Fruit fly (Drosophila melanogaster): ENCODE data around the gene CG15525.

Gene CG15525

dm6 chr3R:29997607-29998236, at the start of gene CG15525, which contains the start of gene CG11504 (continued):
- TF ChIP-seq B-H2 (GFP tag; optimal IDR thresholded peaks at IDR 0.05) (no peak), sisA (GFP tag; IDR thresholded peaks at IDR 0.05) (peak; percentile 80), inv (GFP tag; IDR thresholded peaks at IDR 0.05; ENCODE audit: partially characterized antibody) (peak; percentile 87), tx (GFP tag; optimal IDR thresholded peaks at IDR 0.05) (peak; percentile 56), CG30431 (GFP tag; optimal IDR thresholded peaks at IDR 0.05) (no peak), CG10431 (GFP tag; optimal IDR thresholded peaks at IDR 0.05) (no peak), ERR (GFP tag; optimal IDR thresholded peaks at IDR 0.05) (peak; percentile 10), CG4730 (GFP tag; IDR thresholded peaks at IDR 0.05) (peak; percentile 24; the same call in 1 of the 2 replicates), CG18764 (GFP tag; optimal IDR thresholded peaks at IDR 0.05) (peak; percentile 19), lmd (GFP tag; IDR thresholded peaks at IDR 0.05) (0 out of 2 replicates have a peak, but pooled peaks have one; percentile 33), ftz-f1 (GFP tag; optimal IDR thresholded peaks at IDR 0.05) (no peak), ato (GFP tag; IDR thresholded peaks at IDR 0.05; ENCODE audit: partially characterized antibody) (peak; percentile 71; the same call in 1 of the 2 replicates), CG34376 (GFP tag; optimal IDR thresholded peaks at IDR 0.05) (no peak), CG8765 (GFP tag; IDR thresholded peaks at IDR 0.05) (no peak), Abd-B (GFP tag; optimal IDR thresholded peaks at IDR 0.05) (peak; percentile 86), wor (GFP tag; IDR thresholded peaks at IDR 0.05) (no peak), CG6813 (GFP tag; optimal IDR thresholded peaks at IDR 0.05) (no peak), klu (GFP tag; IDR thresholded peaks at IDR 0.05) (peak; percentile 37; the same call in 1 of the 2 replicates), Eip74EF (GFP tag; optimal IDR thresholded peaks at IDR 0.05) (no peak), C15 (GFP tag; IDR thresholded peaks at IDR 0.05) (no peak), schlank (tag; optimal IDR thresholded peaks at IDR 0.05) (no peak), Antp (GFP tag; optimal IDR thresholded peaks at IDR 0.05) (peak; percentile 32), CG13296 (GFP tag; optimal IDR thresholded peaks at IDR 0.05) (no peak), Ravus (GFP tag; IDR thresholded peaks at IDR 0.05) (peak; percentile 2; the same call in 1 of the 2 replicates), tgo (GFP tag; IDR thresholded peaks at IDR 0.05) (peak; percentile 40; the same call in 2 of the 3 replicates), MESR4 (GFP tag; optimal IDR thresholded peaks at IDR 0.05) (peak; percentile 66), CG1529 (GFP tag; optimal IDR thresholded peaks at IDR 0.05) (no peak), ara (GFP tag; IDR thresholded peaks at IDR 0.05) (no peak), Neu2 (GFP tag; optimal IDR thresholded peaks at IDR 0.05; ENCODE audit: borderline replicate concordance) (no peak), CG4707 (GFP tag; optimal IDR thresholded peaks at IDR 0.05) (no peak), Awh (GFP tag; IDR thresholded peaks at IDR 0.05) (no peak), Meics (GFP tag; optimal IDR thresholded peaks at IDR 0.05) (peak; percentile 100), tna (GFP tag; IDR thresholded peaks at IDR 0.05; ENCODE audit: partially characterized antibody) (peak; percentile 62; the same call in 1 of the 2 replicates), Kr (GFP tag; optimal IDR thresholded peaks at IDR 0.05) (no peak), Mrtf (GFP tag; IDR thresholded peaks at IDR 0.05) (no peak), HLHmδ (GFP tag; optimal IDR thresholded peaks at IDR 0.05) (no peak), CG11456 (GFP tag; IDR thresholded peaks at IDR 0.05) (peak; percentile 68; the same call in 2 of the 3 replicates), esg (GFP tag; conservative IDR thresholded peaks at IDR 0.05) (peak; percentile 72), gem (tag; optimal IDR thresholded peaks at IDR 0.05) (no peak), ab (GFP tag; optimal IDR thresholded peaks at IDR 0.05) (no peak), Elba2 (GFP tag; optimal IDR thresholded peaks at IDR 0.05) (peak; percentile 6), Trl (optimal IDR thresholded peaks at IDR 0.05) (no peak), Trl (GFP tag; optimal IDR thresholded peaks at IDR 0.05) (no peak), CG10267 (tag; optimal IDR thresholded peaks at IDR 0.05) (peak; percentile 49), peb (GFP tag; IDR thresholded peaks at IDR 0.05) (no peak), nmo (GFP tag; optimal IDR thresholded peaks at IDR 0.05) (peak; percentile 62), run (tag; optimal IDR thresholded peaks at IDR 0.05) (no peak), HHEX (GFP tag; optimal IDR thresholded peaks at IDR 0.05) (no peak), CG12299 (tag; optimal IDR thresholded peaks at IDR 0.05) (no peak), CG15696 (tag; optimal IDR thresholded peaks at IDR 0.05) (no peak)
